Worm (Caenorhabditis elegans) whole organism, late embryonic: Measurements from ENCODE around the gene ZK863.8.

Experiments
- C08G9.2 ChIP-seq: sonication (generic microtip); optimal IDR thresholded peaks from 2 replicates; lab custom pipeline; 2016; ENCODE audit warnings: mild to moderate bottlenecking, missing genetic modification characterization, moderate library complexity, missing compliant biosample characterization
- ceh-14 ChIP-seq: sonication (generic microtip); optimal IDR thresholded peaks from 2 replicates; lab custom pipeline; 2016; ENCODE audit warnings: missing genotype, missing genetic modification characterization, missing compliant biosample characterization
- elt-2 ChIP-seq: sonication (generic microtip); optimal IDR thresholded peaks from 2 replicates; lab custom pipeline; 2016; ENCODE audit warnings: missing genetic modification reagents, missing genetic modification characterization, missing compliant biosample characterization
- elt-4 ChIP-seq: sonication (generic microtip); optimal IDR thresholded peaks from 2 replicates; lab custom pipeline; 2016; ENCODE audit warnings: missing genetic modification characterization, missing compliant biosample characterization
- ref-2 ChIP-seq: sonication (generic microtip); optimal IDR thresholded peaks from 2 replicates; lab custom pipeline; 2016; ENCODE audit warnings: missing genetic modification characterization, missing compliant biosample characterization
- sox-2 ChIP-seq: fragments of 200-800 bp; sonication (Bioruptor generic); IDR thresholded peaks from 2 replicates; pipeline ENCODE4 v1.3.6; 2022; ENCODE audit warnings: missing genetic modification reagents, missing genetic modification characterization, missing compliant biosample characterization

ce11 chrV:12184308-12184999, 2.9 kb downstream of the ZK863.8 start, which contains the start of gene srd-4:
- TF ChIP-seq sox-2 (no peak), elt-2 (tag; lab: Kevin White, UChicago) (no peak), elt-4 (tag; lab: Kevin White, UChicago) (no peak), C08G9.2 (tag; lab: Kevin White, UChicago) (no peak), ceh-14 (tag; lab: Kevin White, UChicago) (no peak), ref-2 (tag; lab: Kevin White, UChicago) (no peak)
